Fruit fly (Drosophila melanogaster) whole organism, embryonic: Measurements from ENCODE around the gene CG46244.

ENCODE experiments used
- Antp ChIP-seq: fragments of 200-800 bp; sonication (Bioruptor generic); optimal IDR thresholded peaks from 3 replicates; lab custom pipeline; 2016; ENCODE audit warnings: missing biosample characterization, missing genetic modification characterization
- Atf-2 ChIP-seq: fragments of 200-800 bp; sonication (Bioruptor generic); optimal IDR thresholded peaks from 2 replicates; lab custom pipeline; 2016; ENCODE audit warnings: missing biosample characterization, missing genetic modification characterization
- Blimp-1 ChIP-seq: fragments of 200-800 bp; sonication (Bioruptor generic); optimal IDR thresholded peaks from 3 replicates; lab custom pipeline; 2018; ENCODE audit warnings: missing biosample characterization, missing genetic modification characterization, mild to moderate bottlenecking, moderate library complexity, missing genetic modification reagents
- CG11085 ChIP-seq: fragments of 200-800 bp; sonication (Bioruptor generic); IDR thresholded peaks from 2 replicates; pipeline ENCODE4 v1.3.6; 2022; ENCODE audit warnings: missing biosample characterization, missing genetic modification characterization
- CG14710 ChIP-seq: fragments of 200-800 bp; sonication (Bioruptor generic); optimal IDR thresholded peaks from 3 replicates; lab custom pipeline; 2019; ENCODE audit warnings: missing biosample characterization, mild to moderate bottlenecking, missing genetic modification characterization, moderate library complexity
- CG15011 ChIP-seq: fragments of 200-800 bp; sonication (Bioruptor generic); optimal IDR thresholded peaks from 3 replicates; lab custom pipeline; 2018; ENCODE audit warnings: missing biosample characterization, mild to moderate bottlenecking, missing genetic modification characterization
- CG15269 ChIP-seq: fragments of 200-800 bp; sonication (Bioruptor generic); optimal IDR thresholded peaks from 2 replicates; lab custom pipeline; 2018; ENCODE audit warnings: missing biosample characterization, mild to moderate bottlenecking, missing genetic modification characterization, moderate library complexity
- CG15601 ChIP-seq: fragments of 200-800 bp; sonication (Bioruptor generic); optimal IDR thresholded peaks from 3 replicates; lab custom pipeline; 2019; ENCODE audit warnings: missing biosample characterization, mild to moderate bottlenecking, missing genetic modification characterization, moderate library complexity
- CG16815 ChIP-seq: fragments of 200-800 bp; sonication (Bioruptor generic); optimal IDR thresholded peaks from 3 replicates; lab custom pipeline; 2017; ENCODE audit warnings: missing biosample characterization, mild to moderate bottlenecking, missing genetic modification characterization
- CG18619 ChIP-seq: fragments of 200-800 bp; sonication (Bioruptor generic); optimal IDR thresholded peaks from 3 replicates; lab custom pipeline; 2017; ENCODE audit warnings: missing biosample characterization, mild to moderate bottlenecking, missing genetic modification characterization
- CG32767 ChIP-seq: fragments of 200-800 bp; sonication (Bioruptor generic); IDR thresholded peaks from 2 replicates; pipeline ENCODE4 v1.3.6; 2022; ENCODE audit warnings: missing biosample characterization, missing genetic modification characterization
- CG6791 ChIP-seq: fragments of 200-800 bp; sonication (Bioruptor generic); IDR thresholded peaks from 3 replicates; pipeline ENCODE4 v1.3.6; 2022; ENCODE audit warnings: missing biosample characterization, missing genetic modification characterization; ENCODE audit not compliant: partially characterized antibody
- CG8089 ChIP-seq: fragments of 200-800 bp; sonication (Bioruptor generic); optimal IDR thresholded peaks from 3 replicates; lab custom pipeline; 2016; ENCODE audit warnings: missing biosample characterization, missing genetic modification characterization
- CG9727 ChIP-seq: fragments of 200-800 bp; sonication (Bioruptor generic); optimal IDR thresholded peaks from 3 replicates; lab custom pipeline; 2017; ENCODE audit warnings: missing biosample characterization, mild to moderate bottlenecking, missing genetic modification characterization
- CG9817 ChIP-seq: fragments of 200-800 bp; sonication (Bioruptor generic); optimal IDR thresholded peaks from 2 replicates; lab custom pipeline; 2018; ENCODE audit warnings: missing biosample characterization, mild to moderate bottlenecking, missing genetic modification characterization, moderate library complexity
- CoRest ChIP-seq: fragments of 200-800 bp; sonication (Bioruptor generic); optimal IDR thresholded peaks from 3 replicates; lab custom pipeline; 2018; ENCODE audit warnings: missing biosample characterization, mild to moderate bottlenecking, missing genetic modification characterization, moderate library complexity
- Dad ChIP-seq: fragments of 200-800 bp; sonication (Bioruptor generic); optimal IDR thresholded peaks from 3 replicates; lab custom pipeline; 2016; ENCODE audit warnings: missing biosample characterization, missing genetic modification characterization
- Dbx ChIP-seq: fragments of 200-800 bp; sonication (Bioruptor generic); IDR thresholded peaks from 3 replicates; pipeline ENCODE4 v1.3.6; 2022; ENCODE audit warnings: missing biosample characterization, missing genetic modification characterization
- Dfd ChIP-seq, 2 experiments: fragments of >200 bp; optimal IDR thresholded peaks; 2 replicates each; lab custom pipeline; 2017; ENCODE audit warnings: missing biosample characterization in 2 of 2, missing genetic modification characterization in 2 of 2
- Doc2 ChIP-seq: fragments of 200-800 bp; sonication (Bioruptor generic); IDR thresholded peaks from 2 replicates; pipeline ENCODE4 v1.3.6; 2022; ENCODE audit warnings: missing biosample characterization, missing genetic modification characterization
- Doc3 ChIP-seq: fragments of 200-800 bp; sonication (Bioruptor generic); IDR thresholded peaks from 3 replicates; pipeline ENCODE4 v1.3.6; 2022; ENCODE audit warnings: missing biosample characterization, missing genetic modification characterization; ENCODE audit not compliant: partially characterized antibody
- Dp ChIP-seq: fragments of 200-800 bp; sonication (Bioruptor generic); optimal IDR thresholded peaks from 2 replicates; lab custom pipeline; 2018; ENCODE audit warnings: missing biosample characterization, mild to moderate bottlenecking, missing genetic modification characterization, moderate library complexity
- E2f2 ChIP-seq: fragments of 200-800 bp; sonication (Bioruptor generic); IDR thresholded peaks from 2 replicates; pipeline ENCODE4 v1.3.6; 2022; ENCODE audit warnings: missing biosample characterization, missing genetic modification characterization
- Ets65A ChIP-seq: fragments of 200-800 bp; sonication (Bioruptor generic); peaks from one replicate; lab custom pipeline; 2016; ENCODE audit warnings: missing biosample characterization, missing genetic modification characterization
- Ptx1 ChIP-seq: fragments of 200-800 bp; sonication (Bioruptor generic); IDR thresholded peaks from 2 replicates; pipeline ENCODE4 v1.3.6; 2022; ENCODE audit warnings: missing biosample characterization, missing genetic modification characterization
- Rfx ChIP-seq: fragments of 200-800 bp; sonication (Bioruptor generic); IDR thresholded peaks from 2 replicates; pipeline ENCODE4 v1.3.6; 2022; ENCODE audit warnings: missing biosample characterization, missing genetic modification characterization
- Sox102F ChIP-seq: fragments of 200-800 bp; sonication (Bioruptor generic); optimal IDR thresholded peaks from 2 replicates; lab custom pipeline; 2018; ENCODE audit warnings: missing biosample characterization, mild to moderate bottlenecking, missing genetic modification characterization, moderate library complexity
- Ssrp ChIP-seq: fragments of 200-800 bp; sonication (Bioruptor generic); optimal IDR thresholded peaks from 2 replicates; lab custom pipeline; 2018; ENCODE audit warnings: missing biosample characterization, mild to moderate bottlenecking, missing genetic modification characterization, moderate library complexity
- ara ChIP-seq: fragments of 200-800 bp; sonication (Bioruptor generic); IDR thresholded peaks from 2 replicates; pipeline ENCODE4 v1.3.6; 2022; ENCODE audit warnings: missing biosample characterization, missing genetic modification characterization
- bbx ChIP-seq: fragments of 200-800 bp; sonication (Bioruptor generic); IDR thresholded peaks from 2 replicates; pipeline ENCODE4 v1.3.6; 2022; ENCODE audit warnings: missing biosample characterization, missing genetic modification characterization; ENCODE audit not compliant: partially characterized antibody
- chif ChIP-seq, 2 experiments: fragments of 200-800 bp; sonication (Bioruptor generic); optimal IDR thresholded peaks; 3 replicates each; lab custom pipeline; 2016; ENCODE audit warnings: missing biosample characterization in 2 of 2, missing genetic modification characterization in 2 of 2
- chn ChIP-seq: fragments of 200-800 bp; sonication (Bioruptor generic); optimal IDR thresholded peaks from 2 replicates; lab custom pipeline; 2016; ENCODE audit warnings: missing biosample characterization, missing genetic modification characterization
- emc ChIP-seq: fragments of 200-800 bp; sonication (Bioruptor generic); optimal IDR thresholded peaks from 2 replicates; lab custom pipeline; 2016; ENCODE audit warnings: missing biosample characterization, missing genetic modification characterization
- en ChIP-seq: fragments of 200-800 bp; sonication (Bioruptor generic); optimal IDR thresholded peaks from 2 replicates; lab custom pipeline; 2016; ENCODE audit warnings: missing biosample characterization, missing genetic modification characterization
- gem ChIP-seq: fragments of 200-800 bp; sonication (Bioruptor generic); optimal IDR thresholded peaks from 2 replicates; lab custom pipeline; 2019; ENCODE audit warnings: missing biosample characterization, mild to moderate bottlenecking, missing genetic modification characterization, moderate library complexity
- gro ChIP-seq: fragments of 200-800 bp; sonication (Bioruptor generic); optimal IDR thresholded peaks from 2 replicates; lab custom pipeline; 2016; ENCODE audit warnings: missing biosample characterization, missing genetic modification characterization
- gsb ChIP-seq: fragments of 200-800 bp; sonication (Bioruptor generic); IDR thresholded peaks from 2 replicates; pipeline ENCODE4 v1.3.6; 2022; ENCODE audit warnings: missing biosample characterization, missing genetic modification characterization
- jigr1 ChIP-seq: fragments of 200-800 bp; sonication (Bioruptor generic); IDR thresholded peaks from 3 replicates; pipeline ENCODE4 v1.3.6; 2022; ENCODE audit warnings: missing biosample characterization, missing genetic modification characterization
- kah ChIP-seq: fragments of 200-800 bp; sonication (Bioruptor generic); optimal IDR thresholded peaks from 2 replicates; lab custom pipeline; 2018; ENCODE audit warnings: missing biosample characterization, mild to moderate bottlenecking, missing genetic modification characterization
- lmd ChIP-seq: fragments of 200-800 bp; sonication (Bioruptor generic); IDR thresholded peaks from 2 replicates; pipeline ENCODE4 v1.3.6; 2022; ENCODE audit warnings: missing biosample characterization, missing genetic modification characterization
- nmo ChIP-seq: fragments of 200-800 bp; sonication (Bioruptor generic); optimal IDR thresholded peaks from 2 replicates; lab custom pipeline; 2018; ENCODE audit warnings: missing biosample characterization, mild to moderate bottlenecking, missing genetic modification characterization, moderate library complexity
- pan ChIP-seq, 4 experiments: fragments of >200 bp in 3 of 4; fragments of 200-800 bp in 1 of 4; sonication (Bioruptor generic) in 1 of 4; optimal IDR thresholded peaks in 3 of 4; IDR thresholded peaks in 1 of 4; 2 replicates each; pipeline versions ENCODE4 v1.3.6 to Lab custom; 2017 to 2022; ENCODE audit warnings: missing biosample characterization in 2 of 4, missing genetic modification characterization in 2 of 4, mixed read lengths in 1 of 4
- row ChIP-seq: fragments of 200-800 bp; sonication (Bioruptor generic); IDR thresholded peaks from 3 replicates; pipeline ENCODE4 v1.3.6; 2022; ENCODE audit warnings: missing biosample characterization, missing genetic modification characterization
- sd ChIP-seq: fragments of 200-800 bp; sonication (Bioruptor generic); optimal IDR thresholded peaks from 3 replicates; lab custom pipeline; 2018; ENCODE audit warnings: missing biosample characterization, mild to moderate bottlenecking, missing genetic modification characterization, moderate library complexity
- sna ChIP-seq: fragments of 200-800 bp; sonication (Bioruptor generic); IDR thresholded peaks from 2 replicates; pipeline ENCODE4 v1.3.6; 2022; ENCODE audit warnings: missing biosample characterization, missing genetic modification characterization; ENCODE audit not compliant: partially characterized antibody
- sqz ChIP-seq: fragments of 200-800 bp; sonication (Bioruptor generic); optimal IDR thresholded peaks from 3 replicates; lab custom pipeline; 2018; ENCODE audit warnings: missing biosample characterization, mild to moderate bottlenecking, missing genetic modification characterization
- sug ChIP-seq: fragments of 200-800 bp; optimal IDR thresholded peaks from 2 replicates; lab custom pipeline; 2019; ENCODE audit warnings: missing biosample characterization, mild to moderate bottlenecking, missing genetic modification characterization, moderate library complexity
- tin ChIP-seq: fragments of 200-800 bp; sonication (Bioruptor generic); optimal IDR thresholded peaks from 3 replicates; lab custom pipeline; 2016; ENCODE audit warnings: missing biosample characterization, missing genetic modification characterization
- wdn ChIP-seq: fragments of 200-800 bp; sonication (Bioruptor generic); IDR thresholded peaks from 2 replicates; pipeline ENCODE4 v1.3.6; 2022; ENCODE audit warnings: missing biosample characterization, missing genetic modification characterization

CG46244 gene

dm6 chr2L:19577187-19577765 lies 29.1 kb upstream of the CG46244 start, which contains the start of the genes spi and msb1l (continued):
- TF ChIP-seq sna (GFP tag; lab: Robert Waterston, UW) (0 out of 2 replicates have a peak, but pooled peaks have one; percentile 25), Ets65A (GFP tag; lab: Kevin White, UChicago) (peak; percentile 92), bbx (peak; percentile 10; the same call in 1 of the 2 replicates), CG9727 (GFP tag; lab: Kevin White, UChicago) (peak; percentile 60), gsb (GFP tag; lab: Robert Waterston, UW) (no peak), Ptx1 (GFP tag; lab: Robert Waterston, UW) (peak; percentile 74), gem (peak; percentile 73), tin (GFP tag; lab: Kevin White, UChicago) (peak; percentile 63), chn (peak; percentile 50), kah (GFP tag; lab: Kevin White, UChicago) (no peak), sqz (GFP tag; lab: Kevin White, UChicago) (no peak), Doc2 (GFP tag; lab: Robert Waterston, UW) (no peak), sug (peak; percentile 62), Dp (GFP tag; lab: Kevin White, UChicago) (peak; percentile 83), gro (GFP tag; lab: Kevin White, UChicago) (no peak), CG18619 (GFP tag; lab: Kevin White, UChicago) (peak; percentile 52), Dbx (GFP tag; lab: Robert Waterston, UW) (peak; percentile 65; the same call in 2 of the 3 replicates), CG11085 (GFP tag; lab: Robert Waterston, UW) (0 out of 2 replicates have a peak, but pooled peaks have one; percentile 41), Sox102F (GFP tag; lab: Kevin White, UChicago) (peak; percentile 50), pan (optimal IDR thresholded peaks at IDR 0.05; lab: Kevin White, UChicago) (no peak), pan (GFP tag; optimal IDR thresholded peaks at IDR 0.05 in 1 of 2, IDR thresholded peaks at IDR 0.05 in 1 of 2) (no peak), Ssrp (tag; lab: Kevin White, UChicago) (peak; percentile 45), Rfx (GFP tag; lab: Robert Waterston, UW) (peak; percentile 64), lmd (GFP tag; lab: Robert Waterston, UW) (peak; percentile 41; the same call in 1 of the 2 replicates), chif (GFP tag; optimal IDR thresholded peaks at IDR 0.05; lab: Kevin White, UChicago) (peak in 1 of 2 experiments; percentile 17), en (no peak), Blimp-1 (peak; percentile 22), Atf-2 (no peak), E2f2 (GFP tag; lab: Robert Waterston, UW) (peak; percentile 78), sd (tag; lab: Kevin White, UChicago) (no peak), CG15601 (tag; lab: Kevin White, UChicago) (peak; percentile 42), emc (GFP tag; lab: Kevin White, UChicago) (no peak), Dfd (GFP tag; optimal IDR thresholded peaks at IDR 0.05; lab: Kevin White, UChicago) (no peak), CG15269 (tag; lab: Kevin White, UChicago) (peak; percentile 55), CG9817 (peak; percentile 65), row (GFP tag; lab: Robert Waterston, UW) (peak; percentile 81), jigr1 (GFP tag; lab: Robert Waterston, UW) (peak; percentile 52; the same call in 1 of the 3 replicates), CG32767 (GFP tag; lab: Robert Waterston, UW) (no peak), CG14710 (tag; lab: Kevin White, UChicago) (peak; percentile 86), CG16815 (GFP tag; lab: Kevin White, UChicago) (peak; percentile 50), CG8089 (GFP tag; lab: Kevin White, UChicago) (no peak), Antp (GFP tag; lab: Kevin White, UChicago) (no peak), CG15011 (GFP tag; lab: Kevin White, UChicago) (no peak), CG6791 (peak; percentile 57; the same call in 1 of the 3 replicates), CoRest (tag; lab: Kevin White, UChicago) (peak; percentile 81), ara (GFP tag; lab: Robert Waterston, UW) (no peak), wdn (GFP tag; lab: Robert Waterston, UW) (no peak), Doc3 (GFP tag; lab: Robert Waterston, UW) (0 out of 3 replicates have a peak, but pooled peaks have one; percentile 24), nmo (GFP tag; lab: Kevin White, UChicago) (peak; percentile 82), Dad (no peak)
